Worm (Caenorhabditis elegans): Measurements from ENCODE around the gene F13B9.2.

ce11 chrX:8286740-8287299, 1.3 kb downstream of the F13B9.2 start, which contains the start of gene sec-16A.2:
- TF ChIP-seq med-1 (GFP tag; optimal IDR thresholded peaks at IDR 0.05; ENCODE audit: insufficient read depth) (no peak), cog-1 (tag; optimal IDR thresholded peaks at IDR 0.05) (peak; percentile 84)

Data from whole organism, midembryonic.